Fruit fly (Drosophila melanogaster) whole organism, embryonic: ENCODE results near the gene mRpS2.

Experiments
- B-H1 ChIP-seq: fragments of 200-800 bp; sonication (Bioruptor generic); IDR thresholded peaks from 3 replicates; pipeline ENCODE4 v1.3.6; 2022; ENCODE audit warnings: missing biosample characterization, missing genetic modification characterization
- Bdp1 ChIP-seq: fragments of 200-800 bp; sonication (Bioruptor generic); optimal IDR thresholded peaks from 3 replicates; lab custom pipeline; 2016; ENCODE audit warnings: missing biosample characterization, missing genetic modification characterization
- CG1024 ChIP-seq: fragments of 200-800 bp; sonication (Bioruptor generic); IDR thresholded peaks from 2 replicates; pipeline ENCODE4 v1.3.6; 2022; ENCODE audit warnings: missing biosample characterization, missing genetic modification characterization
- CG10979 ChIP-seq: fragments of 200-800 bp; sonication (Bioruptor generic); optimal IDR thresholded peaks from 2 replicates; lab custom pipeline; 2018; ENCODE audit warnings: missing biosample characterization, mild to moderate bottlenecking, missing genetic modification characterization, moderate library complexity
- CG11247 ChIP-seq: fragments of 200-800 bp; sonication (Bioruptor generic); IDR thresholded peaks from 2 replicates; pipeline ENCODE4 v1.3.6; 2022; ENCODE audit warnings: missing biosample characterization, missing genetic modification characterization
- CG12299 ChIP-seq: fragments of 200-800 bp; sonication (Bioruptor generic); optimal IDR thresholded peaks from 2 replicates; lab custom pipeline; 2018; ENCODE audit warnings: missing biosample characterization, mild to moderate bottlenecking, missing genetic modification characterization
- CG13424 ChIP-seq: fragments of 200-800 bp; sonication (Bioruptor generic); optimal IDR thresholded peaks from 2 replicates; lab custom pipeline; 2019; ENCODE audit warnings: missing biosample characterization, mild to moderate bottlenecking, missing genetic modification characterization, moderate library complexity
- CG1529 ChIP-seq: fragments of 200-800 bp; sonication (Bioruptor generic); optimal IDR thresholded peaks from 3 replicates; lab custom pipeline; 2018; ENCODE audit warnings: missing biosample characterization, missing genetic modification characterization
- CG17186 ChIP-seq: fragments of 200-800 bp; sonication (Bioruptor generic); optimal IDR thresholded peaks from 3 replicates; lab custom pipeline; 2017; ENCODE audit warnings: missing biosample characterization, missing genetic modification reagents, missing genetic modification characterization
- CG17328 ChIP-seq: fragments of 200-800 bp; sonication (Bioruptor generic); IDR thresholded peaks from 2 replicates; pipeline ENCODE4 v1.3.6; 2022; ENCODE audit warnings: missing biosample characterization, missing genetic modification characterization
- CG2120 ChIP-seq: fragments of 200-800 bp; sonication (Bioruptor generic); optimal IDR thresholded peaks from 3 replicates; lab custom pipeline; 2016; ENCODE audit warnings: missing biosample characterization, missing genetic modification characterization
- CG2199 ChIP-seq: fragments of 200-800 bp; sonication (Bioruptor generic); IDR thresholded peaks from 3 replicates; pipeline ENCODE4 v1.3.6; 2022; ENCODE audit warnings: missing biosample characterization, missing genetic modification characterization
- CG31224 ChIP-seq: fragments of 200-800 bp; sonication (Bioruptor generic); IDR thresholded peaks from 2 replicates; pipeline ENCODE4 v1.3.6; 2022; ENCODE audit warnings: missing biosample characterization, missing genetic modification characterization
- CG3281 ChIP-seq: fragments of 200-800 bp; sonication (Bioruptor generic); optimal IDR thresholded peaks from 3 replicates; lab custom pipeline; 2017; ENCODE audit warnings: missing biosample characterization, mild to moderate bottlenecking, missing genetic modification characterization
- CG3407 ChIP-seq: fragments of 200-800 bp; sonication (Bioruptor generic); optimal IDR thresholded peaks from 2 replicates; lab custom pipeline; 2018; ENCODE audit warnings: missing biosample characterization, mild to moderate bottlenecking, missing genetic modification characterization
- CG34376 ChIP-seq: fragments of 200-800 bp; sonication (Bioruptor generic); optimal IDR thresholded peaks from 2 replicates; lab custom pipeline; 2018; ENCODE audit warnings: missing biosample characterization, mild to moderate bottlenecking, missing genetic modification characterization
- CG42726 ChIP-seq: fragments of 200-800 bp; sonication (Bioruptor generic); IDR thresholded peaks from 2 replicates; pipeline ENCODE4 v1.3.6; 2022; ENCODE audit warnings: missing biosample characterization, missing genetic modification characterization; ENCODE audit not compliant: partially characterized antibody
- CG5245 ChIP-seq: fragments of 200-800 bp; sonication (Bioruptor generic); optimal IDR thresholded peaks from 3 replicates; lab custom pipeline; 2016; ENCODE audit warnings: missing biosample characterization, missing genetic modification characterization
- CG7786 ChIP-seq: fragments of 200-800 bp; sonication (Bioruptor generic); optimal IDR thresholded peaks from 2 replicates; lab custom pipeline; 2016; ENCODE audit warnings: missing biosample characterization, missing genetic modification characterization
- CG7839 ChIP-seq: fragments of 200-800 bp; sonication (Bioruptor generic); optimal IDR thresholded peaks from 3 replicates; lab custom pipeline; 2018; ENCODE audit warnings: missing biosample characterization, mild to moderate bottlenecking, missing genetic modification characterization, moderate library complexity
- CG9797 ChIP-seq: fragments of 200-800 bp; sonication (Bioruptor generic); optimal IDR thresholded peaks from 3 replicates; lab custom pipeline; 2018; ENCODE audit warnings: missing biosample characterization, mild to moderate bottlenecking, missing genetic modification characterization
- CG9876 ChIP-seq: fragments of 200-800 bp; sonication (Bioruptor generic); optimal IDR thresholded peaks from 2 replicates; lab custom pipeline; 2016; ENCODE audit warnings: missing biosample characterization, missing genetic modification characterization
- CHES-1-like ChIP-seq: fragments of 200-800 bp; sonication (Bioruptor generic); optimal IDR thresholded peaks from 2 replicates; lab custom pipeline; 2016; ENCODE audit warnings: missing biosample characterization, missing genetic modification characterization
- CkIIα-i1 ChIP-seq: fragments of 200-800 bp; sonication (Bioruptor generic); IDR thresholded peaks from 2 replicates; pipeline ENCODE4 v1.3.6; 2022; ENCODE audit warnings: missing biosample characterization, missing genetic modification characterization
- CoRest ChIP-seq: fragments of 200-800 bp; sonication (Bioruptor generic); optimal IDR thresholded peaks from 3 replicates; lab custom pipeline; 2018; ENCODE audit warnings: missing biosample characterization, mild to moderate bottlenecking, missing genetic modification characterization, moderate library complexity
- Dip2 ChIP-seq: fragments of 200-800 bp; sonication (Bioruptor generic); IDR thresholded peaks from 2 replicates; pipeline ENCODE4 v1.3.6; 2022; ENCODE audit warnings: missing biosample characterization, missing genetic modification characterization
- Dref ChIP-seq: fragments of 200-800 bp; sonication (Bioruptor generic); IDR thresholded peaks from 2 replicates; pipeline ENCODE4 v1.3.6; 2022; ENCODE audit warnings: missing biosample characterization, missing genetic modification characterization
- Elba2 ChIP-seq: fragments of 200-800 bp; sonication (Bioruptor generic); optimal IDR thresholded peaks from 3 replicates; lab custom pipeline; 2016; ENCODE audit warnings: missing biosample characterization, missing genetic modification characterization
- Ets97D ChIP-seq: fragments of 200-800 bp; sonication (Bioruptor generic); optimal IDR thresholded peaks from 3 replicates; lab custom pipeline; 2016; ENCODE audit warnings: missing biosample characterization, missing genetic modification characterization
- Hey ChIP-seq: fragments of 200-800 bp; sonication (Bioruptor generic); optimal IDR thresholded peaks from 3 replicates; lab custom pipeline; 2018; ENCODE audit warnings: missing biosample characterization, mild to moderate bottlenecking, missing genetic modification characterization
- Lim3 ChIP-seq: fragments of 200-800 bp; sonication (Bioruptor generic); IDR thresholded peaks from 2 replicates; pipeline ENCODE4 v1.3.6; 2022; ENCODE audit warnings: missing biosample characterization, missing genetic modification characterization
- Poxn ChIP-seq: fragments of 200-800 bp; sonication (Bioruptor generic); IDR thresholded peaks from 2 replicates; pipeline ENCODE4 v1.3.6; 2022; ENCODE audit warnings: missing biosample characterization, missing genetic modification characterization
- bsh ChIP-seq, 2 experiments: fragments of 200-800 bp; sonication (Bioruptor generic); optimal IDR thresholded peaks; 2 replicates each; lab custom pipeline; 2017 to 2018; ENCODE audit warnings: mild to moderate bottlenecking in 2 of 2, missing biosample characterization in 2 of 2, missing genetic modification characterization in 2 of 2, moderate library complexity in 1 of 2
- cas ChIP-seq: fragments of 200-800 bp; sonication (Bioruptor generic); IDR thresholded peaks from 2 replicates; pipeline ENCODE4 v1.3.6; 2022; ENCODE audit warnings: missing biosample characterization, missing genetic modification characterization
- chif ChIP-seq, 2 experiments: fragments of 200-800 bp; sonication (Bioruptor generic); optimal IDR thresholded peaks; 3 replicates each; lab custom pipeline; 2016; ENCODE audit warnings: missing biosample characterization in 2 of 2, missing genetic modification characterization in 2 of 2
- dati ChIP-seq: fragments of 200-800 bp; sonication (Bioruptor generic); IDR thresholded peaks from 2 replicates; pipeline ENCODE4 v1.3.6; 2022; ENCODE audit warnings: missing biosample characterization, missing genetic modification characterization
- fd3F ChIP-seq: fragments of 200-800 bp; sonication (Bioruptor generic); optimal IDR thresholded peaks from 2 replicates; lab custom pipeline; 2018; ENCODE audit warnings: missing biosample characterization, mild to moderate bottlenecking, missing genetic modification characterization, moderate library complexity
- gfzf ChIP-seq: fragments of 200-800 bp; sonication (Bioruptor generic); optimal IDR thresholded peaks from 2 replicates; lab custom pipeline; 2016; ENCODE audit warnings: missing biosample characterization, mild to moderate bottlenecking, missing genetic modification characterization, moderate library complexity
- gsb-n ChIP-seq: fragments of 200-800 bp; sonication (Bioruptor generic); optimal IDR thresholded peaks from 3 replicates; lab custom pipeline; 2018; ENCODE audit warnings: missing biosample characterization, mild to moderate bottlenecking, missing genetic modification characterization
- jing ChIP-seq: fragments of 200-800 bp; sonication (Bioruptor generic); optimal IDR thresholded peaks from 2 replicates; lab custom pipeline; 2018; ENCODE audit warnings: missing biosample characterization, mild to moderate bottlenecking, missing genetic modification characterization
- p53 ChIP-seq: fragments of 200-800 bp; sonication (Bioruptor generic); optimal IDR thresholded peaks from 2 replicates; lab custom pipeline; 2016; ENCODE audit warnings: missing biosample characterization, missing genetic modification characterization
- pan ChIP-seq, 4 experiments: fragments of >200 bp in 3 of 4; fragments of 200-800 bp in 1 of 4; sonication (Bioruptor generic) in 1 of 4; optimal IDR thresholded peaks in 3 of 4; IDR thresholded peaks in 1 of 4; 2 replicates each; pipeline versions ENCODE4 v1.3.6 to Lab custom; 2017 to 2022; ENCODE audit warnings: missing biosample characterization in 2 of 4, missing genetic modification characterization in 2 of 4, mixed read lengths in 1 of 4
- pros ChIP-seq: fragments of 200-800 bp; sonication (Bioruptor generic); optimal IDR thresholded peaks from 3 replicates; lab custom pipeline; 2019; ENCODE audit warnings: missing biosample characterization, mild to moderate bottlenecking, missing genetic modification characterization, moderate library complexity
- sc ChIP-seq, 3 experiments: fragments of >200 bp in 2 of 3; fragments of 200-800 bp in 1 of 3; sonication (Bioruptor generic) in 1 of 3; optimal IDR thresholded peaks; 2 replicates in 2 of 3; 3 replicates in 1 of 3; lab custom pipeline; 2017; ENCODE audit warnings: mild to moderate bottlenecking in 1 of 3, missing biosample characterization in 1 of 3, missing genetic modification characterization in 1 of 3, missing genetic modification reagents in 1 of 3
- tgo ChIP-seq: fragments of 200-800 bp; sonication (Bioruptor generic); IDR thresholded peaks from 3 replicates; pipeline ENCODE4 v1.3.6; 2022; ENCODE audit warnings: missing biosample characterization, missing genetic modification characterization
- toy ChIP-seq: fragments of 200-800 bp; sonication (Bioruptor generic); IDR thresholded peaks from 2 replicates; pipeline ENCODE4 v1.3.6; 2022; ENCODE audit warnings: missing biosample characterization, missing genetic modification characterization
- trem ChIP-seq: fragments of 200-800 bp; optimal IDR thresholded peaks from 3 replicates; lab custom pipeline; 2019; ENCODE audit warnings: missing biosample characterization, mild to moderate bottlenecking, missing genetic modification characterization, moderate library complexity
- vvl ChIP-seq: fragments of 200-800 bp; sonication (Bioruptor generic); IDR thresholded peaks from 2 replicates; pipeline ENCODE4 v1.3.6; 2022; ENCODE audit warnings: missing biosample characterization, missing genetic modification characterization
- wdn ChIP-seq: fragments of 200-800 bp; sonication (Bioruptor generic); IDR thresholded peaks from 2 replicates; pipeline ENCODE4 v1.3.6; 2022; ENCODE audit warnings: missing biosample characterization, missing genetic modification characterization
- zf30C ChIP-seq: fragments of 200-800 bp; sonication (Bioruptor generic); optimal IDR thresholded peaks from 3 replicates; lab custom pipeline; 2018; ENCODE audit warnings: missing biosample characterization, mild to moderate bottlenecking, missing genetic modification characterization

Gene mRpS2

dm6 chr2L:4891914-4892469 is 41.8 kb upstream of the mRpS2 start, which contains the start of gene CG3036 (continued):
- no peak for TF ChIP-seq chif (GFP tag; optimal IDR thresholded peaks at IDR 0.05; lab: Kevin White, UChicago)
- TF ChIP-seq CG7839 (tag; lab: Kevin White, UChicago), result peak; percentile 27
- no peak for TF ChIP-seq tgo
- TF ChIP-seq CG17186 (GFP tag; lab: Kevin White, UChicago), result no peak
- peak; percentile 17 for TF ChIP-seq CHES-1-like (GFP tag; lab: Kevin White, UChicago)
- 0 out of 2 replicates have a peak, but pooled peaks have one; percentile 15 for TF ChIP-seq wdn (GFP tag; lab: Robert Waterston, UW)
- peak; percentile 92 for TF ChIP-seq CG2199 (GFP tag; lab: Robert Waterston, UW)
- no peak for TF ChIP-seq Ets97D (GFP tag; lab: Kevin White, UChicago)
- TF ChIP-seq CG9876, result no peak
- TF ChIP-seq B-H1 (GFP tag; lab: Robert Waterston, UW), result peak; percentile 39; the same call in 1 of the 3 replicates
- no peak for TF ChIP-seq jing (GFP tag; lab: Kevin White, UChicago)
- no peak for TF ChIP-seq CG3281 (GFP tag; lab: Kevin White, UChicago)
- TF ChIP-seq CG13424 (tag; lab: Kevin White, UChicago), result no peak
- no peak for TF ChIP-seq Lim3 (GFP tag; lab: Robert Waterston, UW)
- TF ChIP-seq fd3F (GFP tag; lab: Kevin White, UChicago), result no peak
- no peak for TF ChIP-seq Hey (tag; lab: Kevin White, UChicago)
- TF ChIP-seq sc (optimal IDR thresholded peaks at IDR 0.05; lab: Kevin White, UChicago), result no peak
- no peak for TF ChIP-seq sc (GFP tag; optimal IDR thresholded peaks at IDR 0.05; lab: Kevin White, UChicago)
- TF ChIP-seq dati (GFP tag; lab: Robert Waterston, UW), result no peak
- TF ChIP-seq Elba2 (GFP tag; lab: Kevin White, UChicago), result no peak
- TF ChIP-seq CG10979 (tag; lab: Kevin White, UChicago), result peak; percentile 42
- no peak for TF ChIP-seq zf30C
- no peak for TF ChIP-seq Bdp1 (GFP tag; lab: Kevin White, UChicago)
- no peak for TF ChIP-seq p53 (GFP tag; lab: Kevin White, UChicago)
- no peak for TF ChIP-seq CG9797 (GFP tag; lab: Kevin White, UChicago)
- no peak for TF ChIP-seq gfzf (GFP tag; lab: Kevin White, UChicago)
- TF ChIP-seq CG7786 (GFP tag; lab: Kevin White, UChicago), result no peak
- TF ChIP-seq Dref (GFP tag; lab: Robert Waterston, UW), result no peak
- no peak for TF ChIP-seq CG2120 (GFP tag; lab: Kevin White, UChicago)
- TF ChIP-seq CG12299 (tag; lab: Kevin White, UChicago), result no peak
- TF ChIP-seq toy, result no peak
- no peak for TF ChIP-seq CG5245 (GFP tag; lab: Kevin White, UChicago)
- TF ChIP-seq cas (GFP tag; lab: Robert Waterston, UW), result no peak
- peak; percentile 30 for TF ChIP-seq pros (GFP tag; lab: Kevin White, UChicago)
- peak; percentile 23 to 37 for TF ChIP-seq bsh (GFP tag; optimal IDR thresholded peaks at IDR 0.05; lab: Kevin White, UChicago)
- TF ChIP-seq CG1529 (GFP tag; lab: Kevin White, UChicago), result no peak
- no peak for TF ChIP-seq CG11247 (GFP tag; lab: Robert Waterston, UW)
- no peak for TF ChIP-seq CG1024 (GFP tag; lab: Robert Waterston, UW)
- TF ChIP-seq CG17328 (GFP tag; lab: Robert Waterston, UW), result peak; percentile 63
- TF ChIP-seq gsb-n, result peak; percentile 39
- peak; percentile 18 for TF ChIP-seq trem (tag; lab: Kevin White, UChicago)
- TF ChIP-seq CoRest (tag; lab: Kevin White, UChicago), result no peak
- peak; percentile 30 for TF ChIP-seq CG34376 (GFP tag; lab: Kevin White, UChicago)
- TF ChIP-seq pan (optimal IDR thresholded peaks at IDR 0.05; lab: Kevin White, UChicago), result no peak
- TF ChIP-seq pan (GFP tag; optimal IDR thresholded peaks at IDR 0.05 in 1 of 2, IDR thresholded peaks at IDR 0.05 in 1 of 2), result peak in 1 of 2 experiments; percentile 44
- peak; percentile 72 for TF ChIP-seq CG42726
- TF ChIP-seq CG3407 (GFP tag; lab: Kevin White, UChicago), result no peak
- peak; percentile 72 for TF ChIP-seq vvl (GFP tag; lab: Robert Waterston, UW)
- no peak for TF ChIP-seq CkIIα-i1 (GFP tag; lab: Robert Waterston, UW)
- no peak for TF ChIP-seq Poxn (GFP tag; lab: Robert Waterston, UW)
- no peak for TF ChIP-seq CG31224 (GFP tag; lab: Robert Waterston, UW)
- TF ChIP-seq Dip2 (GFP tag; lab: Robert Waterston, UW), result no peak
